Fruit fly (Drosophila melanogaster): Measurements from ENCODE around the gene Drsl5.

Gene Drsl5

DNA sequence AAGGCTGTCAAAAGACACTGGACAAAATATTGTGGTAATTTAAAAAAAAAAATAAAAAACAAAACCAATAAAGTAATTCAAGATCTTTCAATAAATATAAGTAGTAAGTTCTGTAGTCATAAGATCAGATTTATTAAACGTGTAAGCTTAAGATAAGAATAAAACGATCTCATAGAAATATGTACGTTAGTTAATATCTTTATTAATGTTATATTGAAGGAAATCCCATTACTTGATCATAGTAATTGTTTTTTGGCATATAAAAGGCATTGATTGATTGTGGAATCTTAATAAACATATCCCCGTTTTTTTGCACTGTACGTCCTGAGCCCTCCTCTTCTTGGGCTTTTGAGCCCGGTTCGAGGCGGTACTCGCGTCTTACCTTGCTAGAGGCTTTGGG is 26.7 kb downstream of the Drsl5 start:
- no peak for TF ChIP-seq fd96Ca (GFP tag; IDR thresholded peaks at IDR 0.05)
- peak; percentile 55 for TF ChIP-seq CG8159 (tag; optimal IDR thresholded peaks at IDR 0.05)
- no peak for TF ChIP-seq gl (tag; optimal IDR thresholded peaks at IDR 0.05)
- TF ChIP-seq rn (GFP tag; IDR thresholded peaks at IDR 0.05): no peak
- TF ChIP-seq CG9948 (tag; optimal IDR thresholded peaks at IDR 0.05): peak; percentile 44
- TF ChIP-seq CG14655 (GFP tag; optimal IDR thresholded peaks at IDR 0.05): peak; percentile 50
- no peak for TF ChIP-seq CG13204 (GFP tag; optimal IDR thresholded peaks at IDR 0.05)
- TF ChIP-seq Snoo (tag; optimal IDR thresholded peaks at IDR 0.05): peak; percentile 82
- peak; percentile 44 for TF ChIP-seq CG15710 (tag; optimal IDR thresholded peaks at IDR 0.05)
- TF ChIP-seq Ets98B (GFP tag; IDR thresholded peaks at IDR 0.05): no peak
- TF ChIP-seq Pif1B (GFP tag; optimal IDR thresholded peaks at IDR 0.05): peak; percentile 35
- TF ChIP-seq CG34367 (tag; optimal IDR thresholded peaks at IDR 0.05): no peak
- no peak for TF ChIP-seq CG10348 (GFP tag; IDR thresholded peaks at IDR 0.05)
- no peak for TF ChIP-seq CG32121 (GFP tag; IDR thresholded peaks at IDR 0.05)
- peak; percentile 41 for TF ChIP-seq CG8301 (tag; optimal IDR thresholded peaks at IDR 0.05)
- peak; percentile 40 for TF ChIP-seq CG17806 (tag; optimal IDR thresholded peaks at IDR 0.05)
- TF ChIP-seq Pif1A (GFP tag; optimal IDR thresholded peaks at IDR 0.05): peak; percentile 13

DNA sequence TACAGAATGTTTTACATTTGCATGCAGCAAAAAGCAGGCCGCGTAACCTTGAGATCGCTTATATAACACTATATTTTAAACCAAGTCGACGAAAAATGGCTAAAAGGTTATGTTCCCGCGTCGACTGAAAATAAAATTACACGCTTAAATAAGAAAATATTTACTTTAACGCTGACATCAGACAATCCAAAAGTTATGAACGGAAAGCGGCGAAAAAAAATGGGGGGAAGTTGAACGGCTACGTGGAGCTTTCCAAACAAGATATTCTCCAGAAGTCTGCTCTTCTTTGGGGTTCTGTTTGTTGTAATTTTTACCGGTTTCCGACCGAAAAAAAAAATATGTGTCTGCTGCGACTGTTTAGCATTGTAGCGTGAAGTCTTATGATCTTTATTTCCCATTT is 27.9 kb downstream of the Drsl5 start:
- TF ChIP-seq Pif1A (GFP tag; optimal IDR thresholded peaks at IDR 0.05) (no peak), CG13204 (GFP tag; optimal IDR thresholded peaks at IDR 0.05) (no peak), CG8301 (tag; optimal IDR thresholded peaks at IDR 0.05) (no peak), Snoo (tag; optimal IDR thresholded peaks at IDR 0.05) (no peak), Ets98B (GFP tag; IDR thresholded peaks at IDR 0.05) (no peak), CG12605 (GFP tag; IDR thresholded peaks at IDR 0.05) (no peak), CG34367 (tag; optimal IDR thresholded peaks at IDR 0.05) (no peak), CG17806 (tag; optimal IDR thresholded peaks at IDR 0.05) (no peak), CG4496 (GFP tag; IDR thresholded peaks at IDR 0.05) (no peak), rn (GFP tag; IDR thresholded peaks at IDR 0.05) (no peak), CG9948 (tag; optimal IDR thresholded peaks at IDR 0.05) (no peak), CG32121 (GFP tag; IDR thresholded peaks at IDR 0.05) (no peak), CG15710 (tag; optimal IDR thresholded peaks at IDR 0.05) (no peak), CG14655 (GFP tag; optimal IDR thresholded peaks at IDR 0.05) (no peak), Pif1B (GFP tag; optimal IDR thresholded peaks at IDR 0.05) (no peak)

DNA sequence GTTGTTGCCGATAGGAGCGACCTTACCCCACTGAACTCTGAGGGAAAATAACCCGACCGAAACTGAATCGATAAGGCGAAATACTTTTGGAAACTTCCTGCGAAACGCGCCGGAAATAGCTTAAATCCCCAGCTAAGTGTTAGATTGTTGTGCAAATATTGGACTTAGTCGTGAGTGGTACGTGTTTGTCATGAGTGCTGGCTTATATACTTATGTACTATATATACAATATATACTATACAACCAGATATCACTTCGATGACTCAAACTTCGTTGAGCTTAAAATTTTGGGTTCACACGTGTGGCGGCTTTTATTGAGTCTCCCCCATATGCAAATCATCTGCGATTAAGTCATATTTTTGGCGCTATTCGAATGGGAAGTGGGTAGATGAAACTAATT is 29.7 kb downstream of the Drsl5 start:
- no peak for TF ChIP-seq Pif1A (GFP tag; optimal IDR thresholded peaks at IDR 0.05)
- TF ChIP-seq fd96Ca (GFP tag; IDR thresholded peaks at IDR 0.05): no peak
- no peak for TF ChIP-seq CG15710 (tag; optimal IDR thresholded peaks at IDR 0.05)
- no peak for TF ChIP-seq CG9948 (tag; optimal IDR thresholded peaks at IDR 0.05)
- TF ChIP-seq CG10348 (GFP tag; IDR thresholded peaks at IDR 0.05): no peak
- TF ChIP-seq CG8159 (tag; optimal IDR thresholded peaks at IDR 0.05): no peak
- no peak for TF ChIP-seq CG32121 (GFP tag; IDR thresholded peaks at IDR 0.05)
- no peak for TF ChIP-seq CG13204 (GFP tag; optimal IDR thresholded peaks at IDR 0.05)
- TF ChIP-seq Snoo (tag; optimal IDR thresholded peaks at IDR 0.05): no peak
- TF ChIP-seq rn (GFP tag; IDR thresholded peaks at IDR 0.05): no peak
- no peak for TF ChIP-seq CG4496 (GFP tag; IDR thresholded peaks at IDR 0.05)
- no peak for TF ChIP-seq CG17806 (tag; optimal IDR thresholded peaks at IDR 0.05)

DNA sequence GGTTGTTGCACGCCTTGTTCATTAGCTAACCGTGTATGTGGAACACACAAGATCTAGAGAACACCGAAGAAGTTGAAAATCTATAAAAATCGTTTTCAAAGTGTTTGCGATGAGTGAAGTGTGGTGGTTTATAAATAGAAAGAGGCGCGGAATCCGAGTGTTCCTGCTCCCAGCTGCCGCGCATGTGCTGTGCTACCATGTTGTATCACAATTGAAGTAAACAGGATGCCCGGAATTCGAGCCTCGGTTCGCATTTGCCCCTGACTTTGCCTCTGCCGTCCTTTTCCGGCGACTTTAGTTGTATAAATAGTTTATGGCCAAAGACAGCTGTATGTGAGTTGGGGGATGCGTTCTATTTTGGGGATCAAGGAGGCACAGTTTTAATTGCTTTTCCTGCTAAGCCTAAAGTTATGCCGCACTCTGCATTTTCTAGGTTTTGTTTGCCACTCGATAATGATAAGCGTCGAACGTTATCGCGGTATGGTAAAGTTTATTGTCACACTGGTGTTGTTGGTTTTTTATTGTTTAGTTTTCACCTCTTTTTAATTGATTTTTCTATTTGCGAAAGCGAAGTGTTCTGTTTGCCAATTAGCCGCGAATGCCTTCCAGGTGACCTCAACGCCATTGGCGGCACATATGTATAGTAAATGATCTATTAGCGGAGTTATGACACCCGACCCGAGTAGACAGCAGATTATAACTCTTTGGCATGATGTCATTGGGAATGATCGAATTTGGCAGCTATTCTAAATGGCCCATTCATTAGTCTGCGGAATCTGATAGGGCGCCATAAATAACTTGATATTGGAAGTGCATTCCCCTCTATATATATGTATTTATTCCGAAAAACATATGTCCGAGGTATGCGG is 32.6 kb downstream of the Drsl5 start:
- TF ChIP-seq CG4496 (GFP tag; IDR thresholded peaks at IDR 0.05) (0 out of 3 replicates have a peak, but pooled peaks have one; percentile 26), CG13204 (GFP tag; optimal IDR thresholded peaks at IDR 0.05) (no peak), fd96Ca (GFP tag; IDR thresholded peaks at IDR 0.05) (no peak), Pif1A (GFP tag; optimal IDR thresholded peaks at IDR 0.05) (no peak), CG34367 (tag; optimal IDR thresholded peaks at IDR 0.05) (no peak), Snoo (tag; optimal IDR thresholded peaks at IDR 0.05) (no peak), EcR (GFP tag; optimal IDR thresholded peaks at IDR 0.05) (peak; percentile 53), Pif1B (GFP tag; optimal IDR thresholded peaks at IDR 0.05) (no peak), D1 (tag; optimal IDR thresholded peaks at IDR 0.05) (no peak), CG17806 (tag; optimal IDR thresholded peaks at IDR 0.05) (no peak)

DNA sequence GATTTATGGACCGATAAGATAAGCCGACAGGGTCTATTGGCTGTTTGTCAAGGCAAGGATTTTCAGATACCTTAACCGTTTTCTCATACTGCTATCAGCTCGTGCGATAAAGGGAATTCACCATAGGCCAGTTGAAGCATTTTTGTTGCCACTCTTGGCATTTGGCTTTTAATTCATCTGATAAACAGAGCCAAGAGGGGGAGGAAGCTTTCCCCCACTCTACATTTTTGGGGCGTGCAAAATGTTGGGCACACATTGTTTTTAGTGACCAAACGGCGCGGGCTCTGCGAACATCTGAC is 33.2 kb downstream of the Drsl5 start:
- TF ChIP-seq rn (GFP tag; IDR thresholded peaks at IDR 0.05) (no peak), CG15710 (tag; optimal IDR thresholded peaks at IDR 0.05) (no peak), CG8159 (tag; optimal IDR thresholded peaks at IDR 0.05) (no peak), CG13204 (GFP tag; optimal IDR thresholded peaks at IDR 0.05) (no peak), Pif1A (GFP tag; optimal IDR thresholded peaks at IDR 0.05) (no peak), CG10348 (GFP tag; IDR thresholded peaks at IDR 0.05) (no peak), CG8301 (tag; optimal IDR thresholded peaks at IDR 0.05) (no peak), Ets98B (GFP tag; IDR thresholded peaks at IDR 0.05) (no peak), D1 (tag; optimal IDR thresholded peaks at IDR 0.05) (no peak), CG4496 (GFP tag; IDR thresholded peaks at IDR 0.05) (no peak), gl (tag; optimal IDR thresholded peaks at IDR 0.05) (no peak), fd96Ca (GFP tag; IDR thresholded peaks at IDR 0.05) (no peak)

DNA sequence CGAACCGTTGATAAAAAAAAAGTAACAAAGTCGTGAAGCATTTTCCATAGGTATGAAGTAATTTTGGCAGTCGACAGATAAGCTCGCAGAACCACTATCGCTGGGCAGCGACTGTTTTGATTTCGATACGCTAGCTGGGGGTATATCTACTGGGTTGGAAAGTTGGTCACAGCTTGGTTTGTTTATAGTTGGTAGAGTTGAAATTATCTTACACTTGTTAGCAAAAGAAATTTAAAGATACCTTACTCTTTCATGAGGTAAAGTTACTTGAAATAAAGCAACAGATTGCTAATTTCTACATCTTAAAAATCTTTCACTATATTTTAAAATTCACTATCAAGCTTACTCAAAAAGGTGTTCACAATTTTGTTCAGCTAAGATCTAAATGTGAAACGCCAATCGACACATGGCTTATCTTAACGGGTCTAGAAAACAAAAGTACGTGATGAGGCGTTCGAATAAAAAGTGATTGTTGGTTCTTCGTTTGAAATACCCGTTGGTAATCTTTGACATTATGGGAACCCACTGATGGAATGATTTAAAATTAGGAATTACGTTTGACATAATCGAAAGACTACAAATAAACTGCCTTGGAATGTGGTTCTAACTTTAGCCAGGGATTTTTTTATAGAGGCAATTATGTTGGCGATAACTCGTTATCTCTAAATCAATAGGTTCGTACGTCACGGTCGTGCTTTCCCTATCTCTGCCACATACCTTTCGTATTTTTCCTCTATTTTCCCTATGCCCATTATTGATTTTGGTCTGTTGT is 34.2 kb downstream of the Drsl5 start:
- TF ChIP-seq Pif1B (GFP tag; optimal IDR thresholded peaks at IDR 0.05): no peak
- no peak for TF ChIP-seq rn (GFP tag; IDR thresholded peaks at IDR 0.05)
- TF ChIP-seq CG8159 (tag; optimal IDR thresholded peaks at IDR 0.05): no peak
- TF ChIP-seq fd96Ca (GFP tag; IDR thresholded peaks at IDR 0.05): no peak
- TF ChIP-seq Ets98B (GFP tag; IDR thresholded peaks at IDR 0.05): no peak
- no peak for TF ChIP-seq CG15710 (tag; optimal IDR thresholded peaks at IDR 0.05)
- TF ChIP-seq CG10348 (GFP tag; IDR thresholded peaks at IDR 0.05): no peak
- TF ChIP-seq CG4496 (GFP tag; IDR thresholded peaks at IDR 0.05): no peak
- TF ChIP-seq D1 (tag; optimal IDR thresholded peaks at IDR 0.05): no peak
- no peak for TF ChIP-seq CG14655 (GFP tag; optimal IDR thresholded peaks at IDR 0.05)
- no peak for TF ChIP-seq CG34367 (tag; optimal IDR thresholded peaks at IDR 0.05)

Data from whole organism, pupa.